Worm (Caenorhabditis elegans): Measurements from ENCODE around the gene Y22D7AL.3.
A peak's percentile ranks its signal among the peaks of the same experiment; 100 is the strongest.

The Y22D7AL.3 gene

DNA sequence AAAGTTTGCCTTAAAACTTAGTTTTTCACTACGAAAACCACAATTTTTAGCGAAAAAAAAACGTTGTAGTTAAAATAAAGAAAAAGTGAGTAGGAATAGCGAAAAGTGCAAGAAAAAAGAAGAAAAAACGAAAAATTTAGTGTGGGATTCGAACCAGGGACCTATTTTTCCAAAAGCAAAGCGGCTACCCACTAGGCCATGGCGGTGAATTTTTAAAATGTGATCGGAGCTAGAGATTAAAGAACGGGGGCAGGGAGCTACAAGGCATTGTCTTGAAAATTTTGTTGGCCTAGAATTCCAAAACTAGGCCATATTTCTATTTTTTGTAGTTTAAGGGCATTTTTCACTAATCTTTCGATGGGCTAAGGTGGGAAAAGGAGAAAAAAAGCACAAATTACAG is 37.5 kb upstream of the Y22D7AL.3 start:
- no peak for TF ChIP-seq xbp-1 (tag; optimal IDR thresholded peaks at IDR 0.05)

DNA sequence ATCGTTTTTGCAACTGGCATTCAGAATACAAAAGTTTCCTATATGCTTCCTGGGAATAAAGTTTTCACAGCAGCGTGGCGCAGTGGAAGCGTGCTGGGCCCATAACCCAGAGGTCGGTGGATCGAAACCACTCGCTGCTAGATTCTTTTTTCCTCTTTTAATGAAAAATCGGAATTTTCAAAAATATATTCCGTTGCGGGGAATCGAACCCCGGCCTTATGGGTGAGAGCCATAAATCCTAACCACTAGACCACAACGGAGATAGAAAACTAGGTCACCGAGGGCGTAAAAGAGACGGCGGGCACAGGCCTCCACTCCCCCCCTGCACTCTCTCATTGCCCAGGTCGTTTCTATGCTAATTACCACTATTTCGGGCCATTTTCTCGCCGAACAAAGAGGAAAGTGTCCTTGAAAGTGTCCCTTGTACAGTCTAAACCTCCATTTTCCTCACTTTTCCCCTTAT is 36.7 kb upstream of the Y22D7AL.3 start, which contains the start of gene Y22D7AL.6:
TSS of gene Y22D7AL.6 (plus strand) at position 413 of the 463 bp plus-strand sequence.
- TF ChIP-seq dsc-1 (tag; optimal IDR thresholded peaks at IDR 0.05) (peak; percentile 13), fkh-8 (tag; optimal IDR thresholded peaks at IDR 0.05) (peak; percentile 13), nhr-20 (tag; optimal IDR thresholded peaks at IDR 0.05) (peak; percentile 8), nhr-47 (tag; optimal IDR thresholded peaks at IDR 0.05) (peak; percentile 60), nhr-12 (tag; optimal IDR thresholded peaks at IDR 0.05) (no peak), efl-1 (optimal IDR thresholded peaks at IDR 0.05) (peak in 1 of 2 experiments; percentile 7), efl-1 (GFP tag; optimal IDR thresholded peaks at IDR 0.05 in 1 of 2) (peak in 1 of 2 experiments; percentile 36), xbp-1 (tag; optimal IDR thresholded peaks at IDR 0.05) (peak; percentile 36), pax-3 (tag; optimal IDR thresholded peaks at IDR 0.05) (no peak), elt-2 (tag; optimal IDR thresholded peaks at IDR 0.05) (peak; percentile 11), grh-1 (GFP tag; IDR thresholded peaks at IDR 0.05) (no peak), mdl-1 (tag; optimal IDR thresholded peaks at IDR 0.05) (peak in 1 of 2 experiments; percentile 21), lin-14 (GFP tag; optimal IDR thresholded peaks at IDR 0.05) (peak; percentile 4), rnt-1 (tag; optimal IDR thresholded peaks at IDR 0.05) (peak; percentile 26), mab-9 (GFP tag; IDR thresholded peaks at IDR 0.05) (0 out of 2 replicates have a peak, but pooled peaks have one; percentile 15), tbx-2 (tag; optimal IDR thresholded peaks at IDR 0.05) (peak; percentile 24), nhr-85 (tag) (peak; percentile 89), lsy-2 (tag; optimal IDR thresholded peaks at IDR 0.05) (peak; percentile 25 to 51), pag-3 (tag; optimal IDR thresholded peaks at IDR 0.05; ENCODE audit: borderline replicate concordance, insufficient read depth) (no peak), hlh-17 (GFP tag; optimal IDR thresholded peaks at IDR 0.05; ENCODE audit: borderline replicate concordance) (no peak), skn-1 (tag; optimal IDR thresholded peaks at IDR 0.05) (peak; percentile 21), lin-15B (tag; optimal IDR thresholded peaks at IDR 0.05) (no peak), unc-62 (GFP tag; optimal IDR thresholded peaks at IDR 0.05) (no peak), aha-1 (tag; optimal IDR thresholded peaks at IDR 0.05) (no peak), nhr-90 (tag; optimal IDR thresholded peaks at IDR 0.05; ENCODE audit: poor library complexity) (peak; percentile 46), nhr-19 (GFP tag; conservative IDR thresholded peaks at IDR 0.05) (peak; percentile 31; the same call in 1 of the 2 replicates), ceh-82 (tag; optimal IDR thresholded peaks at IDR 0.05) (peak in 1 of 3 experiments; percentile 13), snu-23 (GFP tag; optimal IDR thresholded peaks at IDR 0.05) (peak; percentile 50), ztf-11 (tag; optimal IDR thresholded peaks at IDR 0.05) (peak in 1 of 2 experiments; percentile 14), nhr-71 (tag; optimal IDR thresholded peaks at IDR 0.05) (peak; percentile 49), lin-35 (GFP tag; optimal IDR thresholded peaks at IDR 0.05) (peak in 1 of 2 experiments; percentile 8), swsn-7 (tag; optimal IDR thresholded peaks at IDR 0.05) (peak; percentile 6), blmp-1 (tag; optimal IDR thresholded peaks at IDR 0.05) (peak; percentile 86)

DNA sequence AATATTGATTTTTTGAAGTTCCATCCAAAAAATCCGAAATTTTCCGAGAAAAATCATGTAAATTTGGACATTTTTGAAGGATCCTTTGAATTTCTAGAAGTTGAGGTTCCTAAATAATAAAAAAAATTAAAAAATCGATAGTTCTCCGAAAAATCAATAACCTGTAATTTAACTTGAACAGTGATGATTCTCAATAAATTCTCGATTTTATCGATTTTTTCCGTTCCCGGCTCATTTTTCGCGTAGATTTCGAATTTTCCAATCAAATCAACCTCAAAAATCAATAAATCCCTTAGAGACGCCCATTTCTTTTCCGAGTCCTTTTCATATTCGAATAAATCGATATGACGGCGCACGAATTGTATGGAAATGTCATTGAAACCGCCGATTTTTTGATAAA is 33.6 kb upstream of the Y22D7AL.3 start:
- no peak for TF ChIP-seq lin-13 (GFP tag; optimal IDR thresholded peaks at IDR 0.05)
- TF ChIP-seq lir-3 (tag; optimal IDR thresholded peaks at IDR 0.05; ENCODE audit: poor library complexity), result no peak
- TF ChIP-seq efl-1 (optimal IDR thresholded peaks at IDR 0.05), result no peak
- peak in 1 of 2 experiments; percentile 9 for TF ChIP-seq efl-1 (GFP tag; optimal IDR thresholded peaks at IDR 0.05 in 1 of 2)
- no peak for TF ChIP-seq hlh-4 (tag; optimal IDR thresholded peaks at IDR 0.05)
- no peak for TF ChIP-seq Y116A8C.19 (tag; optimal IDR thresholded peaks at IDR 0.05; ENCODE audit: borderline replicate concordance)
- TF ChIP-seq C04F5.9 (tag; optimal IDR thresholded peaks at IDR 0.05), result no peak

All from whole organism, L1 larva.